Worm (Caenorhabditis elegans): Measurements from ENCODE around the gene W07G4.2.
A peak's percentile ranks its signal among the peaks of the same experiment; 100 is the strongest.

W07G4.2 gene

DNA sequence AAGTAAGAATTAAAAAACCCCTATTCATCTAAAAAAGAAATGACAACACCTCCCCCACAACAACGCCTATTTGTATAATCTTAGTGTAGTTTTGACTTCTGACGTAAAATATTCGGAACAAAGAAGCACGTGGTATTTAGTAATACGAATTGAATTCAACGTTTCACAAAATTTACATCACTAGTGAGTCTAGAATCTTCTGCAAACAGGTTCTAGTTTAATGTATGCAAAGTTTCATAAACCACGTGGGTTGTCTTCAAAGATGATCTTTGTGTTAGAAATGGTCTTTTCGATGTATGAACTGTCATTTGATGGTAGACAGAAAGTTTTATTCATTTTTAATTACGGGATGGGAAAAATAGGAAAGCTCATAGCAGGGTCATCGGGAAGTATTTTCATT is 36.8 kb upstream of the W07G4.2 start:
- TF ChIP-seq nhr-25 (tag; optimal IDR thresholded peaks at IDR 0.05) (peak; percentile 51), aly-2 (tag; optimal IDR thresholded peaks at IDR 0.05) (no peak), ama-1 (optimal IDR thresholded peaks at IDR 0.05) (no peak)

DNA sequence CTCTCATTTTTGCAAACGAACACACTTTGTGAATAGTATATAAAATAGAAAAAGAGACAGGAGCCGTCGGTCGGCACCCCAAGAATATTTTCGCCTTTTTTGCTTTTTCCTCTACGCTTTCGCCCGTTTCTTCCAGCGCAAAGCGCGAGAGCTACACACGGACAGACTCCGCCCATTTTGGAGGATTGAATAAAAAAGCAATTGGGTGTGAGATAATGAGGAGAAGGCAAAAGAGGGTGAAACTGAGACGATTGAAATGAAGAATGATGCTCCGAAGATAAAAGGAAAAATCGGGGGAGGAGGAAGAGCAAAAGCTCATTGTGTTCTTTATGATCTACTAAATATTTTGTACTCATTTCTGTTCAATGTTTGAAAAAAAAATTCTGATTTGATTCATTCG is 34.7 kb upstream of the W07G4.2 start, which contains the start of gene C34B4.3:
Gene C34B4.3 (minus strand): TSS at position 101 of the 400 bp plus-strand sequence.
- TF ChIP-seq mdl-1 (tag; optimal IDR thresholded peaks at IDR 0.05) (no peak), nhr-6 (tag; optimal IDR thresholded peaks at IDR 0.05) (no peak), nhr-25 (tag; optimal IDR thresholded peaks at IDR 0.05) (no peak), lin-39 (tag; optimal IDR thresholded peaks at IDR 0.05) (no peak), mab-5 (tag; optimal IDR thresholded peaks at IDR 0.05) (no peak), blmp-1 (tag; optimal IDR thresholded peaks at IDR 0.05; ENCODE audit: insufficient read depth) (no peak), ztf-11 (tag; optimal IDR thresholded peaks at IDR 0.05) (no peak), unc-39 (tag; optimal IDR thresholded peaks at IDR 0.05) (no peak), dmd-4 (tag; optimal IDR thresholded peaks at IDR 0.05) (no peak), ztf-1 (GFP tag; conservative IDR thresholded peaks at IDR 0.05) (no peak)

DNA sequence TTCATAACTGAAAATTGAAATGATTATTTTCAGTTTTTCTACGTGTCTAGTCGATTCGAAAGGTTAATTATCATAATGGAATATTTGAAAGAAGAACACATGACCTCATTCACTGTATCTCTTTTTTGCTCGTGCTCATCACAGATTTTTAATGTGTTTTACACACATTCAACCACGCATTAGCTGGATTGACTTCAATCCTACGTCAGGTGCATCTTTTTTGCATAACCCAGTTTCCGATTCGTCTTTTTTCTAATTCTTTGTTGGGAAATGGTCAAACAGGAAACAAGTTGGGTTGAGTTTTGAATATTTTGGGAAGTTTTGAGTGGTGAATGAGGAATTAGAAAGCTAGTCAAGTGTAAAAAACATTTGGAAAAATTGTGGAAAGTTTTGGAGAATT is 33.9 kb upstream of the W07G4.2 start:
- TF ChIP-seq ceh-82 (tag; optimal IDR thresholded peaks at IDR 0.05), result no peak

DNA sequence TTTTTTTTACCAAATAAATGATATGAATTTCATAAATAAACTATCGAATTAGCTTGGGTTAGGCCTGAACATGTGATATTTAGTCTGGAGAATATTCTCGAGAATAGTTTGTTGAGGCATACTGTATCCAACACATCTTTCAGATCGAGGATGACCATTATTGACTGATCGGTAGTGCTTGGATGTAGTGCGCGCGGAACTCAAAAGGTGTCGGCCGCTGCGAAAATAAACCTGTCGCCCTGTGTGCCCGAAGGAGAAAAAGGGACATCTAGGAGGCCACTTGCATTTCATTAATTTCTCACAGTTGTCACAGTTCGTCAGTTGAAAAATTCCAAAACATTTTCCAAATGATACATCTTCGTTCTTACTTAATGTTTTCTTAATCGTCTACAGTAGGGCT is 27.8 kb upstream of the W07G4.2 start:
- TF ChIP-seq aly-2 (tag; optimal IDR thresholded peaks at IDR 0.05) (no peak), lin-13 (GFP tag; optimal IDR thresholded peaks at IDR 0.05) (no peak), egl-27 (tag; optimal IDR thresholded peaks at IDR 0.05) (no peak), nhr-10 (tag; optimal IDR thresholded peaks at IDR 0.05) (no peak)

DNA sequence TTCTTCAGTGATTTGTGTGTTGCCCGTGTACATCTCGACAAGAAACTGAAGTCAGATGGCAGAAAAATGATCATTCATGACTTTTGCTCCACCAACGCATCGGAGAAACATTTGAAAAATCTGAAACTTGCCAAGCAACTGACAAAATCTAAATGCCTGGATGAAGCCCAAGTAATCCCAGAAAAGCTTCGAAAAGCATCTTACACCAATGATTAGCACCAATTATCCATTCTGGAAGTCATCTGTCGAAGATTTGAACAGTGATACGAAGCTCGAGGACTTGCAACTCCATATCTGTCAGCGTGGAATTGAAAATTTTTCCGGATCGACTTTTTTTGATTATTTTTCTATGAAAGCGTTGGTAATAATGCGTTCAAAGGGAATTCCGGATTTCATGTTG is 27.0 kb upstream of the W07G4.2 start:
- no peak for TF ChIP-seq unc-62 (GFP tag; optimal IDR thresholded peaks at IDR 0.05)

DNA sequence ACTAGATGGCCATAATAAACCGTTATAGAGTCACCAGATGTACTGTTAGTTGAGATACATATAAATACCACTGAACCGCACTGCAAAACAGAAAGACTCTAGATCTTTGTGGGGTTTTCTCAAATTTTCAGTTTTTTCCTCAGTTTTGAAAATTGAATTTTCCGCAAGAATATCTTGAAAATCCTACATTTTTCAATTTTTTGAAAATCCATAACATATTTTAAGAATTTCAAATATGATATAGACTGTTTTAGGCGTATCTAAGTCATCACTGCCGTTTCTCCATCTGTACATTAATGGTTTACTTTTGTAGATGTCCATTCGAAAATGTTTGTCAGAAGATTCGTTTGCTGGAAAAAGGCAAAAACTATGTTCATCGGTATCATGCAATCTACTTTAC is 25.5 kb upstream of the W07G4.2 start, which contains the start of gene F42E8.1:
Gene F42E8.1 (plus strand): TSS at position 301 of the 400 bp plus-strand sequence.
- TF ChIP-seq mbf-1 (tag; optimal IDR thresholded peaks at IDR 0.05) (no peak), ztf-11 (tag; optimal IDR thresholded peaks at IDR 0.05) (no peak), nhr-21 (tag; optimal IDR thresholded peaks at IDR 0.05) (no peak), nhr-6 (tag; optimal IDR thresholded peaks at IDR 0.05) (no peak), nhr-11 (tag; optimal IDR thresholded peaks at IDR 0.05) (no peak), fos-1 (tag; optimal IDR thresholded peaks at IDR 0.05) (no peak), F13H6.1 (tag; optimal IDR thresholded peaks at IDR 0.05) (no peak), gmeb-1 (tag; optimal IDR thresholded peaks at IDR 0.05) (no peak), egl-27 (tag; optimal IDR thresholded peaks at IDR 0.05) (no peak), nhr-10 (tag; optimal IDR thresholded peaks at IDR 0.05) (no peak), nhr-12 (tag; optimal IDR thresholded peaks at IDR 0.05) (no peak), lsy-2 (tag; optimal IDR thresholded peaks at IDR 0.05) (no peak), sem-4 (tag; optimal IDR thresholded peaks at IDR 0.05) (no peak), ceh-82 (tag; optimal IDR thresholded peaks at IDR 0.05) (no peak), unc-55 (GFP tag; optimal IDR thresholded peaks at IDR 0.05) (no peak), snpc-4 (tag; optimal IDR thresholded peaks at IDR 0.05) (no peak)

DNA sequence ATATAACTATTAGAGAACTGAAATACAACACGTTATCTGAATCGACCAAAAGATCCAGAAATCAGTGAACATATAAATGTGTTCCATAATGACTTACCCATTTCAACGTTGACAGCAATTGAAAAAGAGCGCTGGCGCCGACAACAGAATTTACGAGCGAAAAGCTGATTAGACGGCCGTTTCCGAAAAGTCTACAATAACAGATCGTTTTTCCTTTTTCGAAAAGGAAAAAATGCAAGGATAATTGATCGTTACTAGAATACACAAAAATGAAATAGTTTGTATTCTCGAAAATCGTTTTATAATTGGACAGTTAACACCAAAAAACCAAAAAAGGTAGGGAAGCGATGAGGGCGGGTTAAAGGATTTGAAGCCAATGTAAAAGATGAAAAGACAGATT is 17.3 kb upstream of the W07G4.2 start, which contains the start of gene srr-1:
Gene srr-1 (minus strand): TSS at position 101 of the 400 bp plus-strand sequence.
- no peak for TF ChIP-seq nhr-21 (tag; optimal IDR thresholded peaks at IDR 0.05)

DNA sequence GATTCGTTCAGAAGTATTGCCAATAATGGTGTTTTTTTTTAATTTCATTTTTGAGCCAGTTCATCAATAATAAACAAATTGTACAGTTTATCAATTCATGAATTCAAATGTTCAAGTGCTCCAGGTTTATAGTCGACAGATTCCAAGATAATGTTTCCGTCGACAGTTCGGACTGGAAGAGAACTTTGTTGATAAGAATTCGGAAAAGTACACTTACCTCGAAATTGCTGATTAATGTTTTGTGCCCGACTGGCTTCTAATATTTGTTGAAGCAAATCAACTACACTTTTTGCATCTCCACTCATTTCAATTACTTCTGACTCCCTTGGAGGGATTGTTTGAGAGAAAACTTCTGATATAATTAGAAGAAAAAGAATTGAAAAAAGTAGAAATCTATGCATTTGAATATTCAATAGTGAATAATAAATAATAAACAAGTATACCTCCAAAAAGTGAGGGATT is 12.8 kb upstream of the W07G4.2 start, which contains the start of gene W07G4.8:
Gene W07G4.8 (minus strand): TSS at position 412 of the 462 bp plus-strand sequence.
- TF ChIP-seq sma-3 (GFP tag; optimal IDR thresholded peaks at IDR 0.05), result no peak
- peak; percentile 62 for TF ChIP-seq fos-1 (tag; optimal IDR thresholded peaks at IDR 0.05)
- peak; percentile 50 for TF ChIP-seq sma-9 (GFP tag; optimal IDR thresholded peaks at IDR 0.05)
- no peak for TF ChIP-seq sma-9 (tag; optimal IDR thresholded peaks at IDR 0.05)
- TF ChIP-seq elt-3 (tag; optimal IDR thresholded peaks at IDR 0.05), result no peak
- TF ChIP-seq gmeb-1 (tag; optimal IDR thresholded peaks at IDR 0.05), result peak; percentile 10

Measured in whole organism, L2 larva.